Worm (Caenorhabditis elegans) whole organism, late embryonic: ENCODE results near the gene col-154.
"Not testable (repeated sequence)": the region's sequence is repeated elsewhere in the genome, so short reads cannot be mapped to it uniquely, and the experiment has no call there.

Experiments
- ahr-1 ChIP-seq: sonication (generic microtip); optimal IDR thresholded peaks from 2 replicates; lab custom pipeline; 2016; ENCODE audit warnings: missing genetic modification characterization, missing compliant biosample characterization
- ceh-14 ChIP-seq: sonication (generic microtip); optimal IDR thresholded peaks from 2 replicates; lab custom pipeline; 2016; ENCODE audit warnings: missing genotype, missing genetic modification characterization, missing compliant biosample characterization
- ceh-30 ChIP-seq: fragments of 150-350 bp; optimal IDR thresholded peaks from 2 replicates; lab custom pipeline; 2014; ENCODE audit warnings: missing biosample characterization, missing genetic modification characterization
- ceh-31 ChIP-seq: sonication (generic microtip); optimal IDR thresholded peaks from 2 replicates; lab custom pipeline; 2016; ENCODE audit warnings: missing genetic modification characterization, missing compliant biosample characterization
- ceh-45 ChIP-seq: fragments of 200-800 bp; sonication (Bioruptor generic); IDR thresholded peaks from 2 replicates; pipeline ENCODE4 v1.3.6; 2022; ENCODE audit warnings: missing genetic modification reagents, missing genetic modification characterization, missing compliant biosample characterization
- dmd-4 ChIP-seq: sonication (generic microtip); optimal IDR thresholded peaks from 2 replicates; lab custom pipeline; 2016; ENCODE audit warnings: borderline replicate concordance, missing genetic modification characterization, missing compliant biosample characterization
- dve-1 ChIP-seq: sonication (generic microtip); optimal IDR thresholded peaks from 2 replicates; lab custom pipeline; 2017; ENCODE audit warnings: antibody characterized with exemption, mild to moderate bottlenecking, missing genetic modification characterization, missing compliant biosample characterization
- elt-2 ChIP-seq: sonication (generic microtip); optimal IDR thresholded peaks from 2 replicates; lab custom pipeline; 2016; ENCODE audit warnings: missing genetic modification reagents, missing genetic modification characterization, missing compliant biosample characterization
- ets-4 ChIP-seq: sonication (generic microtip); optimal IDR thresholded peaks from 2 replicates; lab custom pipeline; 2016; ENCODE audit warnings: missing genetic modification characterization, missing compliant biosample characterization
- fkh-10 ChIP-seq: fragments of 150-350 bp; optimal IDR thresholded peaks from 2 replicates; lab custom pipeline; 2014; ENCODE audit warnings: missing biosample characterization, missing genetic modification reagents, missing genetic modification characterization
- gmeb-2 ChIP-seq: sonication (generic microtip); optimal IDR thresholded peaks from 2 replicates; lab custom pipeline; 2016; ENCODE audit warnings: missing genetic modification characterization, inconsistent platforms, missing compliant biosample characterization
- hlh-13 ChIP-seq: fragments of 200-800 bp; sonication (Bioruptor generic); optimal IDR thresholded peaks from 2 replicates; lab custom pipeline; 2018; ENCODE audit warnings: mild to moderate bottlenecking, missing genetic modification characterization, missing compliant biosample characterization
- hlh-15 ChIP-seq: sonication (generic microtip); optimal IDR thresholded peaks from 2 replicates; lab custom pipeline; 2016; ENCODE audit warnings: missing genetic modification characterization, missing compliant biosample characterization
- lim-6 ChIP-seq: sonication (generic microtip); optimal IDR thresholded peaks from 2 replicates; lab custom pipeline; 2016; ENCODE audit warnings: missing genetic modification characterization, missing compliant biosample characterization
- lin-11 ChIP-seq: fragments of 200-800 bp; sonication (Bioruptor generic); optimal IDR thresholded peaks from 2 replicates; lab custom pipeline; 2018; ENCODE audit warnings: mild to moderate bottlenecking, missing genetic modification characterization, missing compliant biosample characterization
- madf-2 ChIP-seq: sonication (generic microtip); optimal IDR thresholded peaks from 2 replicates; lab custom pipeline; 2017; ENCODE audit warnings: missing genetic modification characterization, missing compliant biosample characterization
- nfya-1 ChIP-seq: sonication (generic microtip); optimal IDR thresholded peaks from 2 replicates; lab custom pipeline; 2017; ENCODE audit warnings: missing genetic modification characterization, mild to moderate bottlenecking, missing compliant biosample characterization, antibody characterized with exemption, moderate library complexity
- nhr-232 ChIP-seq: sonication (generic microtip); optimal IDR thresholded peaks from 2 replicates; lab custom pipeline; 2016; ENCODE audit warnings: missing genetic modification characterization, missing compliant biosample characterization
- npax-4 ChIP-seq: sonication (generic microtip); optimal IDR thresholded peaks from 2 replicates; lab custom pipeline; 2016; ENCODE audit warnings: missing genetic modification characterization, missing compliant biosample characterization
- pag-3 ChIP-seq: sonication (generic microtip); optimal IDR thresholded peaks from 2 replicates; lab custom pipeline; 2016; ENCODE audit warnings: missing compliant biosample characterization, missing genetic modification characterization, borderline replicate concordance
- ref-2 ChIP-seq: sonication (generic microtip); optimal IDR thresholded peaks from 2 replicates; lab custom pipeline; 2016; ENCODE audit warnings: missing genetic modification characterization, missing compliant biosample characterization
- syd-9 ChIP-seq: sonication (generic microtip); optimal IDR thresholded peaks from 2 replicates; lab custom pipeline; 2016; ENCODE audit warnings: mild to moderate bottlenecking, missing genetic modification characterization, moderate library complexity, missing compliant biosample characterization
- unc-42 ChIP-seq: sonication (generic microtip); optimal IDR thresholded peaks from 2 replicates; lab custom pipeline; 2016; ENCODE audit warnings: missing genotype, missing genetic modification characterization, missing compliant biosample characterization
- unc-86 ChIP-seq: sonication (generic microtip); optimal IDR thresholded peaks from 2 replicates; lab custom pipeline; 2016; ENCODE audit warnings: missing genetic modification characterization, missing compliant biosample characterization
- zip-5 ChIP-seq: sonication (generic microtip); optimal IDR thresholded peaks from 2 replicates; lab custom pipeline; 2016; ENCODE audit warnings: missing genetic modification characterization, missing compliant biosample characterization
- ztf-16 ChIP-seq: sonication (generic microtip); optimal IDR thresholded peaks from 2 replicates; lab custom pipeline; 2017; ENCODE audit warnings: missing genetic modification characterization, missing compliant biosample characterization

col-154 gene

ce11 chrV:11392020-11392419, 6.9 kb downstream of the col-154 start, which contains the start of gene nas-16:
Gene nas-16, plus strand, starts transcription at chrV:11392320.
- TF ChIP-seq ceh-14 (no peak), lim-6 (tag; lab: Kevin White, UChicago) (no peak), pag-3 (tag; lab: Kevin White, UChicago) (no peak), gmeb-2 (tag; lab: Kevin White, UChicago) (no peak)

ce11 chrV:11395024-11395423, 9.9 kb downstream of the col-154 start, which contains the start of gene K03B8.4:
Gene K03B8.4, minus strand, starts transcription at chrV:11395124.
- TF ChIP-seq unc-86, syd-9, ets-4 (tag; lab: Kevin White, UChicago): not testable (repeated sequence)

ce11 chrV:11396134-11396533, 11.0 kb downstream of the col-154 start, which contains the start of gene nas-18:
Gene nas-18, plus strand, starts transcription at chrV:11396434.
- TF ChIP-seq hlh-15, ahr-1, ceh-31 (tag; lab: Kevin White, UChicago): not testable (repeated sequence)

- TF ChIP-seq hlh-15 (tag; lab: Kevin White, UChicago), result no peak
- TF ChIP-seq nhr-232 (tag; lab: Kevin White, UChicago), result no peak
- no peak for TF ChIP-seq lin-11 (tag; lab: Kevin White, UChicago)
- no peak for TF ChIP-seq madf-2
Observed at ce11 chrV:11398616-11399015, 13.5 kb downstream of the col-154 start, which contains the start of gene nas-17. Gene nas-17, plus strand, starts transcription at chrV:11398916.

ce11 chrV:11402610-11403009, 17.4 kb downstream of the col-154 start, which contains the start of gene nas-19:
Gene nas-19, minus strand, starts transcription at chrV:11402710.
- TF ChIP-seq npax-4 (no peak), lin-11 (tag; lab: Kevin White, UChicago) (no peak), elt-2 (tag; lab: Kevin White, UChicago) (no peak)

ce11 chrV:11403059-11403458, 17.9 kb downstream of the col-154 start:
- no peak for TF ChIP-seq unc-86 (tag; lab: Kevin White, UChicago)
- no peak for TF ChIP-seq npax-4
- TF ChIP-seq elt-2 (tag; lab: Kevin White, UChicago), result peak; percentile 90
- TF ChIP-seq nfya-1 (tag; lab: Kevin White, UChicago), result no peak
- no peak for TF ChIP-seq ceh-30 (tag; lab: Kevin White, UChicago)
- no peak for TF ChIP-seq fkh-10 (GFP tag; lab: Kevin White, UChicago)

- peak; percentile 93 for TF ChIP-seq elt-2 (tag; lab: Kevin White, UChicago)
- TF ChIP-seq ztf-16, result no peak
- TF ChIP-seq ceh-14, result no peak
- TF ChIP-seq, all 69 proteins: peak for 1
Observed at ce11 chrV:11403702-11404101, 18.5 kb downstream of the col-154 start.

- TF ChIP-seq zip-5, result no peak
- TF ChIP-seq dve-1 (tag; lab: Kevin White, UChicago), result no peak
- no peak for TF ChIP-seq hlh-13
- no peak for TF ChIP-seq dmd-4 (tag; lab: Kevin White, UChicago)
- no peak for TF ChIP-seq unc-42 (tag; lab: Kevin White, UChicago)
- TF ChIP-seq ref-2, result no peak
- no peak for TF ChIP-seq ceh-45 (GFP tag; lab: Robert Waterston, UW)
Observed at ce11 chrV:11407251-11407650, 22.1 kb downstream of the col-154 start, which contains the start of gene K03B8.6. Gene K03B8.6, plus strand, starts transcription at chrV:11407584.
